Worm (Caenorhabditis elegans): ENCODE data around the gene srt-69.

DNA sequence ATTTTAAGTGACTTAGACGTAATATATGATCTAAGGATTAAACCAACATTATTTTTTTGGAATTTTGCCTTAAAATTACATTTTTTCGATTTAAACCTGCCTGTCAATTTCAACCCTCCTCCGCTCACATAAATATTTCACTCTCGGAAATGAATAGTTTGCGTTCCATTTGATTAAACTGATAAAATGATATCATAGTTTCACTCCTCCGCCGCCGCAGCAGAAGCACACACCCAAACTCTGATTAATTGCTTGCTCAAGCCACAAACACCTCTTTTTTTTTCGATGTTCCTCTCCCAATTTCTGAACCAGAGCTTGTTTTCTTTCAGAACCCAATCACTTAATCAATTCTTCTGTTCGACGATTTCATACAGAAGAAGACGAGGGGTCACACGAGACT lies 42.4 kb downstream of the srt-69 start, which contains the start of gene Y49G5B.1:
- TF ChIP-seq dao-5 (tag; optimal IDR thresholded peaks at IDR 0.05) (no peak), him-1 (tag; optimal IDR thresholded peaks at IDR 0.05) (no peak), W03F9.2 (tag; optimal IDR thresholded peaks at IDR 0.05) (no peak)
